Fruit fly (Drosophila melanogaster) Kc167 (cell line): ENCODE measurements around the gene CG34008.

Experiments used
- Myc ChIP-seq: fragments of >200 bp; optimal IDR thresholded peaks from 2 replicates; lab custom pipeline; 2017; ENCODE audit warnings: missing external identifiers
- Sin3A ChIP-seq: fragments of >200 bp; optimal IDR thresholded peaks from 2 replicates; lab custom pipeline; 2018; ENCODE audit warnings: missing external identifiers
- h ChIP-seq: fragments of >200 bp; optimal IDR thresholded peaks from 3 replicates; lab custom pipeline; 2018; ENCODE audit warnings: missing external identifiers
- insv ChIP-seq: fragments of >200 bp; optimal IDR thresholded peaks from 3 replicates; lab custom pipeline; 2018; ENCODE audit warnings: missing external identifiers
- psq ChIP-seq: fragments of >200 bp; optimal IDR thresholded peaks from 2 replicates; lab custom pipeline; 2017; ENCODE audit warnings: missing external identifiers
- ttk ChIP-seq: sonication (Bioruptor generic); optimal IDR thresholded peaks from 2 replicates; lab custom pipeline; 2017; ENCODE audit warnings: missing external identifiers

The CG34008 gene

dm6 chr3R:20550632-20551486 lies 30.5 kb downstream of the CG34008 start:
- TF ChIP-seq ttk (lab: Kevin White, UChicago) (no peak), insv (lab: Kevin White, UChicago) (no peak), Myc (lab: Kevin White, UChicago) (no peak), psq (lab: Kevin White, UChicago) (no peak), Sin3A (lab: Kevin White, UChicago) (no peak), h (lab: Kevin White, UChicago) (no peak)

- no peak for TF ChIP-seq ttk (lab: Kevin White, UChicago)
- no peak for TF ChIP-seq Myc (lab: Kevin White, UChicago)
- TF ChIP-seq Sin3A (lab: Kevin White, UChicago), result no peak
- TF ChIP-seq insv (lab: Kevin White, UChicago), result no peak
- TF ChIP-seq psq (lab: Kevin White, UChicago), result no peak
- no peak for TF ChIP-seq h (lab: Kevin White, UChicago)
Measured at dm6 chr3R:20549855-20550603, 31.3 kb downstream of the CG34008 start.

dm6 chr3R:20549017-20549854 lies 32.1 kb downstream of the CG34008 start:
- no peak for TF ChIP-seq insv (lab: Kevin White, UChicago)
- TF ChIP-seq ttk (lab: Kevin White, UChicago), result no peak
- TF ChIP-seq h (lab: Kevin White, UChicago), result no peak
- TF ChIP-seq psq (lab: Kevin White, UChicago), result no peak
- TF ChIP-seq Sin3A (lab: Kevin White, UChicago), result no peak
- no peak for TF ChIP-seq Myc (lab: Kevin White, UChicago)

- TF ChIP-seq psq (lab: Kevin White, UChicago) (no peak), ttk (lab: Kevin White, UChicago) (no peak)
Measured at dm6 chr3R:20548255-20548654, 33.1 kb downstream of the CG34008 start.

dm6 chr3R:20547758-20548157 lies 33.6 kb downstream of the CG34008 start:
- TF ChIP-seq psq (lab: Kevin White, UChicago) (no peak), ttk (lab: Kevin White, UChicago) (no peak), insv (lab: Kevin White, UChicago) (no peak)

dm6 chr3R:20546662-20547620 lies 34.4 kb downstream of the CG34008 start:
- TF ChIP-seq h (lab: Kevin White, UChicago), result no peak
- TF ChIP-seq Myc (lab: Kevin White, UChicago), result no peak
- TF ChIP-seq insv (lab: Kevin White, UChicago), result no peak
- no peak for TF ChIP-seq psq (lab: Kevin White, UChicago)
- TF ChIP-seq Sin3A (lab: Kevin White, UChicago), result no peak
- no peak for TF ChIP-seq ttk (lab: Kevin White, UChicago)

dm6 chr3R:20545678-20546077 lies 35.6 kb downstream of the CG34008 start:
- no peak for TF ChIP-seq insv (lab: Kevin White, UChicago)
- no peak for TF ChIP-seq Sin3A (lab: Kevin White, UChicago)
- no peak for TF ChIP-seq psq (lab: Kevin White, UChicago)
- no peak for TF ChIP-seq Myc (lab: Kevin White, UChicago)
- no peak for TF ChIP-seq ttk (lab: Kevin White, UChicago)
- TF ChIP-seq h (lab: Kevin White, UChicago), result no peak

dm6 chr3R:20544952-20545351 lies 36.4 kb downstream of the CG34008 start:
- no peak for TF ChIP-seq psq (lab: Kevin White, UChicago)
- no peak for TF ChIP-seq ttk (lab: Kevin White, UChicago)
- no peak for TF ChIP-seq Myc (lab: Kevin White, UChicago)
- no peak for TF ChIP-seq h (lab: Kevin White, UChicago)
- no peak for TF ChIP-seq insv (lab: Kevin White, UChicago)
- no peak for TF ChIP-seq Sin3A (lab: Kevin White, UChicago)

dm6 chr3R:20543719-20544118 lies 37.6 kb downstream of the CG34008 start:
- TF ChIP-seq ttk (lab: Kevin White, UChicago), result no peak
- TF ChIP-seq Sin3A (lab: Kevin White, UChicago), result no peak
- TF ChIP-seq insv (lab: Kevin White, UChicago), result no peak
- no peak for TF ChIP-seq h (lab: Kevin White, UChicago)
- no peak for TF ChIP-seq psq (lab: Kevin White, UChicago)
- no peak for TF ChIP-seq Myc (lab: Kevin White, UChicago)

dm6 chr3R:20543220-20543619 lies 38.1 kb downstream of the CG34008 start:
- no peak for TF ChIP-seq psq (lab: Kevin White, UChicago)
- TF ChIP-seq Myc (lab: Kevin White, UChicago), result no peak
- no peak for TF ChIP-seq Sin3A (lab: Kevin White, UChicago)
- no peak for TF ChIP-seq insv (lab: Kevin White, UChicago)
- no peak for TF ChIP-seq ttk (lab: Kevin White, UChicago)
- TF ChIP-seq h (lab: Kevin White, UChicago), result no peak
